Worm (Caenorhabditis elegans) whole organism, midembryonic: ENCODE results near the gene nhr-177.

ENCODE experiments used
- T22C8.4 ChIP-seq: fragments of 200-800 bp; sonication (Bioruptor generic); IDR thresholded peaks from 2 replicates; pipeline ENCODE4 v1.3.6; 2022; ENCODE audit warnings: missing genetic modification characterization, missing compliant biosample characterization
- cog-1 ChIP-seq: sonication (generic microtip); optimal IDR thresholded peaks from 2 replicates; lab custom pipeline; 2016; ENCODE audit warnings: missing genetic modification characterization, missing compliant biosample characterization
- flt-1 ChIP-seq: fragments of 200-800 bp; sonication (Bioruptor generic); IDR thresholded peaks from 2 replicates; pipeline ENCODE4 v1.3.6; 2022; ENCODE audit warnings: missing genetic modification characterization, missing compliant biosample characterization
- med-1 ChIP-seq: sonication (generic microtip); optimal IDR thresholded peaks from 2 replicates; lab custom pipeline; 2017; ENCODE audit warnings: missing genetic modification characterization, mild to moderate bottlenecking, missing compliant biosample characterization, antibody characterized with exemption, missing genetic modification reagents; ENCODE audit not compliant: insufficient read depth
- tab-1 ChIP-seq: fragments of 200-800 bp; sonication (Bioruptor generic); IDR thresholded peaks from 2 replicates; pipeline ENCODE4 v1.3.6; 2022; ENCODE audit warnings: missing genetic modification characterization, missing compliant biosample characterization
- ztf-23 ChIP-seq: fragments of 200-800 bp; sonication (Bioruptor generic); IDR thresholded peaks from 2 replicates; pipeline ENCODE4 v1.3.6; 2022; ENCODE audit warnings: missing genetic modification reagents, missing genetic modification characterization, missing compliant biosample characterization
- ztf-29 ChIP-seq: fragments of 200-800 bp; sonication (Bioruptor generic); IDR thresholded peaks from 2 replicates; pipeline ENCODE4 v1.3.6; 2022; ENCODE audit warnings: missing genetic modification reagents, missing genetic modification characterization, missing compliant biosample characterization

DNA sequence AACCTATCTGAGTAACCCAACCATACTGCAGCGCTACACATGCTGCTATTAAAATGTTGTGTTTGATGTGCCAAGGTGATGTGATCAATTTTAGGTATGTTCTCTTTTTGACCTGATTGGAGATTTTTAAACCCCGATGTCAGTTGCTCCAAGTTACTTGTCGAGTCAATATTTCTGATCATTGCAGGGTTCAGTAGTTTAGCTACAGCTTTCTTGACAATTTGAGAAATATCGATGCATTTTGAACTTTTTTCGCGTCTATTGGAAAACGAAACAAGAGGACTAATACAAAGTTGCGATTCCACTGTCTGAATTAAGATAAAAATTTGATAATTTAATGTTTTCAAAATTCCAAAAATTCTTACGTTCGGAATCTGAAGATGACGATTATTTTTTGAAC, 13.4 kb downstream of the nhr-177 start:
- TF ChIP-seq ztf-29 (GFP tag; lab: Robert Waterston, UW): no peak
- no peak for TF ChIP-seq flt-1 (GFP tag; lab: Robert Waterston, UW)
- TF ChIP-seq T22C8.4 (GFP tag; lab: Robert Waterston, UW): no peak
- no peak for TF ChIP-seq cog-1 (tag; lab: Kevin White, UChicago)
- TF ChIP-seq ztf-23 (GFP tag; lab: Robert Waterston, UW): no peak
- no peak for TF ChIP-seq tab-1 (GFP tag; lab: Robert Waterston, UW)
- no peak for TF ChIP-seq med-1 (GFP tag; lab: Kevin White, UChicago)
